Worm (Caenorhabditis elegans): Measurements from ENCODE around the gene R02F11.11.

R02F11.11 gene

DNA sequence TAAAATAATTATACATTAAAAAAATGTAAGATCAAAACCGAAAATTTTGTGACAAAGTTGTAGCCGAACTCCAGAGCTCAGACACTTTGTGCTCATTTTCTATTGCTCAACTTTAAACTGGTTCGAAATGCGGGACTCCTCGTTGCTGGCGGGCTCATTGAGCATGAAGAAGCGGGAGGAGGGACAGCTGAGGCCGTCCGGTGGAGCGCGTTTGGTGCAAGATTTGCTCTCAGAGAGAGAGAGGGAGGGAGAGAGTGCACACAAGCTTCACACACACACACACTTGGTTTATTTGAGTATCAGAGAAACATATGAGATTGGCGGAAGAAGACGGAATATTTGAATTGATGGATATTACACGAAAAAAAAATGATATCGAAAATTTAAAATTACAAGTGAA, 19.0 kb downstream of the R02F11.11 start (continued):
- TF ChIP-seq lin-39 (tag; optimal IDR thresholded peaks at IDR 0.05) (no peak), sem-4 (tag; optimal IDR thresholded peaks at IDR 0.05) (no peak), skn-1 (tag; optimal IDR thresholded peaks at IDR 0.05) (no peak), nhr-12 (tag; optimal IDR thresholded peaks at IDR 0.05) (no peak), elt-1 (tag; optimal IDR thresholded peaks at IDR 0.05) (no peak), mdl-1 (tag; optimal IDR thresholded peaks at IDR 0.05) (no peak), unc-55 (GFP tag; optimal IDR thresholded peaks at IDR 0.05) (peak; percentile 81), nhr-77 (tag; optimal IDR thresholded peaks at IDR 0.05) (no peak), ztf-11 (tag; optimal IDR thresholded peaks at IDR 0.05) (no peak), gmeb-1 (tag; optimal IDR thresholded peaks at IDR 0.05) (no peak)

DNA sequence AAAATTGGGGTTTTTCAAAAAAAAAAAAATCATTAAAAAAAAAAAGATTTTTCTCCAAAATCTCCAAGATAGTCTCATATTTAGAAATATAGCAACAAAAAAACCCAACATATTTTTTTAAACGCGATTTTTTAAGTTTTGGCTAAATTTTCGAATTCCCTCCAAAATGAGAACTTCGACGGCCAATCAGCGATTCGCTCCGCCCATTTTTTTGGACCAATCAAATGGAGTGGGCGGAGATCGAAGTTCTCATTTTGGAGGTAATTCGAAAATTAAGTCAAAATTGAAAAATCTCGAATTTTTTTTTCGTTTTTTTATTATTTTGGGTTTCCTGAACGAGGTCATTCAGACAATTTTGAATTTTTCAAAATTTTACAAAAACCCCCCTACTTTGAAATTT, 22.2 kb downstream of the R02F11.11 start:
- TF ChIP-seq F13H6.1 (tag; optimal IDR thresholded peaks at IDR 0.05) (no peak), nhr-21 (tag; optimal IDR thresholded peaks at IDR 0.05) (no peak), ztf-4 (tag; optimal IDR thresholded peaks at IDR 0.05) (no peak), mab-5 (tag; optimal IDR thresholded peaks at IDR 0.05) (no peak), snpc-4 (tag; optimal IDR thresholded peaks at IDR 0.05) (no peak), zag-1 (tag; optimal IDR thresholded peaks at IDR 0.05) (no peak), lin-13 (GFP tag; optimal IDR thresholded peaks at IDR 0.05) (no peak), elt-1 (tag; optimal IDR thresholded peaks at IDR 0.05) (no peak), lin-11 (tag; optimal IDR thresholded peaks at IDR 0.05) (no peak), nhr-23 (tag; optimal IDR thresholded peaks at IDR 0.05) (no peak), unc-62 (GFP tag; optimal IDR thresholded peaks at IDR 0.05) (no peak), lsy-2 (tag; optimal IDR thresholded peaks at IDR 0.05) (no peak), aly-2 (tag; optimal IDR thresholded peaks at IDR 0.05) (no peak), elt-3 (tag; optimal IDR thresholded peaks at IDR 0.05) (no peak), ztf-11 (tag; optimal IDR thresholded peaks at IDR 0.05) (no peak), unc-39 (tag; optimal IDR thresholded peaks at IDR 0.05) (no peak)

DNA sequence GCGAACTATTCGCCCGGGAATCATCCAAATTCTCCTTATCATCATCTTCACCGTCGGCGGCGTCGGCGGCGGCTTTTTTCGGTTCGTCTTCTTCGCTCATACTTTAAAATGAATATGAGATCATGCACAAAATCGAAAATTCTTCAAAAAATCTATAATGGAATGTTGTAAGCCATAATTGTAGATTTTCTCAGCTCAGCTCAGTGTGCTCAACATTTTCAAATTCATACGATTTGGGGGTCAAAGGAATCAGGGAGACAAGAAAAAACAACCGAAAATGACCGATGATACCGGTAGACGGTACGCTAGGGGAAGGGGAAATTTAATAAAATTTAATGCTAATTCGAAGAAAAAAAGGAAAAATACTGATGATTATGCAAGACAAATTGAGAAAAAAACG, 26.9 kb downstream of the R02F11.11 start, which contains the start of gene ccep-97:
TSS of gene ccep-97 (minus strand) at position 101 of the 400 bp plus-strand sequence.
- no peak for TF ChIP-seq snpc-4 (tag; optimal IDR thresholded peaks at IDR 0.05)

- TF ChIP-seq crh-2 (tag; optimal IDR thresholded peaks at IDR 0.05) (peak; percentile 28), nhr-129 (tag; optimal IDR thresholded peaks at IDR 0.05) (peak; percentile 38), nhr-25 (tag; optimal IDR thresholded peaks at IDR 0.05) (peak; percentile 32), ztf-4 (tag; optimal IDR thresholded peaks at IDR 0.05) (peak; percentile 50), C34F6.9 (tag; optimal IDR thresholded peaks at IDR 0.05) (peak; percentile 10), lsy-2 (tag; optimal IDR thresholded peaks at IDR 0.05) (peak in 1 of 2 experiments; percentile 12), mdl-1 (tag; optimal IDR thresholded peaks at IDR 0.05) (peak in 1 of 2 experiments; percentile 22), alr-1 (tag; optimal IDR thresholded peaks at IDR 0.05) (no peak), ceh-16 (tag; optimal IDR thresholded peaks at IDR 0.05) (no peak), fos-1 (tag; optimal IDR thresholded peaks at IDR 0.05) (peak; percentile 15)
Measured at ce11 chrV:4820601-4821000, 28.9 kb downstream of the R02F11.11 start.

- TF ChIP-seq fos-1 (tag; optimal IDR thresholded peaks at IDR 0.05) = no peak
- TF ChIP-seq ztf-4 (tag; optimal IDR thresholded peaks at IDR 0.05) = no peak
- no peak for TF ChIP-seq aly-2 (tag; optimal IDR thresholded peaks at IDR 0.05)
- TF ChIP-seq lin-13 (GFP tag; optimal IDR thresholded peaks at IDR 0.05) = no peak
- no peak for TF ChIP-seq lin-11 (tag; optimal IDR thresholded peaks at IDR 0.05)
- no peak for TF ChIP-seq lin-39 (tag; optimal IDR thresholded peaks at IDR 0.05)
- TF ChIP-seq unc-62 (GFP tag; optimal IDR thresholded peaks at IDR 0.05) = no peak
- TF ChIP-seq ama-1 (optimal IDR thresholded peaks at IDR 0.05) = no peak
- no peak for TF ChIP-seq nhr-21 (tag; optimal IDR thresholded peaks at IDR 0.05)
- no peak for TF ChIP-seq nhr-10 (tag; optimal IDR thresholded peaks at IDR 0.05)
- TF ChIP-seq nhr-11 (tag; optimal IDR thresholded peaks at IDR 0.05) = no peak
- TF ChIP-seq ZK546.5 (tag; optimal IDR thresholded peaks at IDR 0.05) = no peak
- no peak for TF ChIP-seq F13H6.1 (tag; optimal IDR thresholded peaks at IDR 0.05)
- no peak for TF ChIP-seq elt-3 (tag; optimal IDR thresholded peaks at IDR 0.05)
- no peak for TF ChIP-seq gmeb-1 (tag; optimal IDR thresholded peaks at IDR 0.05)
- TF ChIP-seq ceh-16 (tag; optimal IDR thresholded peaks at IDR 0.05) = no peak
- TF ChIP-seq C34F6.9 (tag; optimal IDR thresholded peaks at IDR 0.05) = no peak
Measured at ce11 chrV:4823323-4823682, 31.6 kb downstream of the R02F11.11 start, which contains the start of gene adss-1. adss-1 (minus strand) TSS chrV:4823423.
